Worm (Caenorhabditis elegans) whole organism, midembryonic: ENCODE data around the gene etr-1.

Experiments
- cog-1 ChIP-seq: sonication (generic microtip); optimal IDR thresholded peaks from 2 replicates; lab custom pipeline; 2016; ENCODE audit warnings: missing genetic modification characterization, missing compliant biosample characterization
- flt-1 ChIP-seq: fragments of 200-800 bp; sonication (Bioruptor generic); IDR thresholded peaks from 2 replicates; pipeline ENCODE4 v1.3.6; 2022; ENCODE audit warnings: missing genetic modification characterization, missing compliant biosample characterization
- klf-2 ChIP-seq: fragments of 200-800 bp; sonication (Bioruptor generic); conservative IDR thresholded peaks from 2 replicates; pipeline ENCODE4 v1.3.6; 2022; ENCODE audit warnings: missing genetic modification reagents, missing genetic modification characterization, missing compliant biosample characterization
- med-1 ChIP-seq: sonication (generic microtip); optimal IDR thresholded peaks from 2 replicates; lab custom pipeline; 2017; ENCODE audit warnings: missing genetic modification characterization, mild to moderate bottlenecking, missing compliant biosample characterization, antibody characterized with exemption, missing genetic modification reagents; ENCODE audit not compliant: insufficient read depth
- ref-1 ChIP-seq: fragments of 200-800 bp; sonication (Bioruptor generic); conservative IDR thresholded peaks from 2 replicates; pipeline ENCODE4 v1.3.6; 2022; ENCODE audit warnings: missing genetic modification reagents, missing genetic modification characterization, missing compliant biosample characterization
- tab-1 ChIP-seq: fragments of 200-800 bp; sonication (Bioruptor generic); IDR thresholded peaks from 2 replicates; pipeline ENCODE4 v1.3.6; 2022; ENCODE audit warnings: missing genetic modification characterization, missing compliant biosample characterization
- ztf-23 ChIP-seq: fragments of 200-800 bp; sonication (Bioruptor generic); IDR thresholded peaks from 2 replicates; pipeline ENCODE4 v1.3.6; 2022; ENCODE audit warnings: missing genetic modification reagents, missing genetic modification characterization, missing compliant biosample characterization

- no peak for TF ChIP-seq flt-1 (GFP tag; lab: Robert Waterston, UW)
- no peak for TF ChIP-seq ref-1 (GFP tag; lab: Robert Waterston, UW)
- TF ChIP-seq med-1 (GFP tag; lab: Kevin White, UChicago), result no peak
- TF ChIP-seq cog-1 (tag; lab: Kevin White, UChicago), result no peak
- TF ChIP-seq klf-2 (GFP tag; lab: Robert Waterston, UW), result no peak
- TF ChIP-seq tab-1 (GFP tag; lab: Robert Waterston, UW), result no peak
- TF ChIP-seq ztf-23, result no peak
These were observed 45.9 kb downstream of the etr-1 start for ce11 chrII:208097-208496.
